Worm (Caenorhabditis elegans) whole organism, young adult: ENCODE data around the gene hyl-1.

ENCODE experiments used
- B0035.1 ChIP-seq: sonication (generic microtip); optimal IDR thresholded peaks from 2 replicates; lab custom pipeline; 2016; ENCODE audit warnings: missing genetic modification characterization, mild to moderate bottlenecking, missing compliant biosample characterization, missing genotype, missing genetic modification reagents
- F22D6.2 ChIP-seq: sonication (generic microtip); optimal IDR thresholded peaks from 2 replicates; lab custom pipeline; 2016; ENCODE audit warnings: mild to moderate bottlenecking, missing genetic modification characterization, missing compliant biosample characterization
- F33H1.4 ChIP-seq: fragments of 200-800 bp; sonication (Bioruptor generic); IDR thresholded peaks from 2 replicates; pipeline ENCODE4 v1.3.6; 2022; ENCODE audit warnings: missing genetic modification reagents, missing genetic modification characterization, missing compliant biosample characterization
- F49E8.2 ChIP-seq: sonication (generic microtip); optimal IDR thresholded peaks from 3 replicates; lab custom pipeline; 2017; ENCODE audit warnings: missing genetic modification characterization, mild to moderate bottlenecking, missing compliant biosample characterization, antibody characterized with exemption, moderate library complexity; ENCODE audit not compliant: insufficient read depth
- ceh-100 ChIP-seq: fragments of 200-800 bp; sonication (Bioruptor generic); IDR thresholded peaks from 2 replicates; pipeline ENCODE4 v1.3.6; 2022; ENCODE audit warnings: missing genetic modification reagents, missing genetic modification characterization, missing compliant biosample characterization
- dpl-1 ChIP-seq: fragments of 150-350 bp; optimal IDR thresholded peaks from 2 replicates; lab custom pipeline; 2014; ENCODE audit warnings: missing biosample characterization, missing genetic modification reagents, missing genetic modification characterization
- egrh-3 ChIP-seq: fragments of 200-800 bp; sonication (Bioruptor generic); IDR thresholded peaks from 2 replicates; pipeline ENCODE4 v1.3.6; 2022; ENCODE audit warnings: missing genetic modification reagents, missing genetic modification characterization, missing compliant biosample characterization
- snpc-4 ChIP-seq, 5 experiments: fragments of 150-350 bp in 1 of 5; sonication (generic microtip) in 4 of 5; optimal IDR thresholded peaks; 2 replicates each; lab custom pipeline; 2014 to 2018; ENCODE audit warnings: missing genetic modification characterization in 5 of 5, missing biosample characterization in 3 of 5, antibody characterized with exemption in 2 of 5, mild to moderate bottlenecking in 2 of 5, missing compliant biosample characterization in 2 of 5, missing genotype in 2 of 5, moderate library complexity in 2 of 5, missing genetic modification reagents in 1 of 5
- ztf-26 ChIP-seq: sonication (generic microtip); optimal IDR thresholded peaks from 2 replicates; lab custom pipeline; 2017; ENCODE audit warnings: missing genetic modification characterization, missing compliant biosample characterization

ce11 chrIV:8506034-8506433, 32.9 kb upstream of the hyl-1 start:
- no peak for TF ChIP-seq dpl-1 (GFP tag; lab: Kevin White, UChicago)
- no peak for TF ChIP-seq ceh-100 (GFP tag; lab: Robert Waterston, UW)
- TF ChIP-seq F49E8.2 (tag; lab: Kevin White, UChicago) = no peak
- no peak for TF ChIP-seq F22D6.2 (tag; lab: Kevin White, UChicago)
- TF ChIP-seq snpc-4 (GFP tag; optimal IDR thresholded peaks at IDR 0.05; lab: Kevin White, UChicago) = no peak
- no peak for TF ChIP-seq snpc-4 (tag; optimal IDR thresholded peaks at IDR 0.05; lab: Kevin White, UChicago)
- TF ChIP-seq B0035.1 (tag; lab: Kevin White, UChicago) = no peak
- TF ChIP-seq F33H1.4 (GFP tag; lab: Robert Waterston, UW) = no peak
- no peak for TF ChIP-seq egrh-3 (GFP tag; lab: Robert Waterston, UW)
- TF ChIP-seq ztf-26 (tag; lab: Kevin White, UChicago) = no peak
